Worm (Caenorhabditis elegans): Measurements from ENCODE around the gene sms-3.

ce11 chrIII:1533615-1534014, 67.3 kb downstream of the sms-3 start, which contains the start of gene mtg-1:
- TF ChIP-seq him-1 (tag; optimal IDR thresholded peaks at IDR 0.05) (no peak), W03F9.2 (tag; optimal IDR thresholded peaks at IDR 0.05) (peak; percentile 8), dao-5 (tag; optimal IDR thresholded peaks at IDR 0.05) (no peak)
